Fruit fly (Drosophila melanogaster): ENCODE measurements around the gene CG17378.

CG17378 gene

DNA sequence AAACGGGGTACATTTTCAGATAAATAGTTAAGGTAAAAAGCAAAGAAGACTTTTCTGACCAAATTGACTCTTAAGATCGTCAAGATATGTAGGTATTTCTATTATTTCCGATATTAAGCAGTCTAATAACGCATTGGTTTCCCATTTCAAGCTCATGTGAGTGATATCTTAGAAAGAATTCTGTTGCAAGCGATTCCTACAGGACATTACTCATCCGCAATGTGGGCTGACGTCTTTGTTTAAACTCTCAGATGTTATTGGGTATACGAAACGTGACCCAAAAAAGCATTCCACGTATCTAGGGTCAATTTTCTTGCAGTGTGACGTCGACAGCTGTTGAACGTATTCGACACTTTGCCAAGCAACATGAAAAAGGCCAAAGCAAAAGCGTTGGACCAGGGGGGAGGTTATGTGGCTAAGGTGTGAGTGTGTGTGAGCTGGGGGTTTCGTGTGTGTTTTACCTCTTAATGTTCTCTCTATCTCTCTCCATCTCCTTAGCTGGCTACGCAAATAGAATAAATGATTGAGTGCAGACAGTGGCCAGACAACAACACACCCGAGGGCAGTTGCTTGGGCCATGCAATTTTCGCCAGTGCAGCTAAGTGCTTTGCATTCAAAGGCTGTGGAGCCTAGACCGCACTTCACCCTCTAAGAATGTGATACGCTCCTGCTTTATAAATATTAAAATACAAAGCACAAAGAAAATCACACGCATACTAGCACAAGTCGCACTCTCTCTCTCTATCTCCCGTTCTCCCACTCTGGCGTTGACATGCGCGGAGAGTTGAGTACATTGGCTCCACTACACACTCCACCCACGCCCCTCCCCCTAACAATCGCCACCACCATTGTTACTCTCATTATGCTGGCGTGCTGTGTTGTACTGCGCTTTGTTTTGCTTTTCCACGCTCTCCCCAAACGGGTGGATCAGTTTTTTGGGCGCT, 13.5 kb downstream of the CG17378 start (continued):
- TF ChIP-seq hkb (optimal IDR thresholded peaks at IDR 0.05): no peak
- TF ChIP-seq hkb (GFP tag; IDR thresholded peaks at IDR 0.05): peak; percentile 81
- TF ChIP-seq Fer1 (GFP tag; optimal IDR thresholded peaks at IDR 0.05): peak; percentile 93
- peak; percentile 92 for TF ChIP-seq CG8290 (GFP tag; optimal IDR thresholded peaks at IDR 0.05)
- TF ChIP-seq CG8290 (tag; optimal IDR thresholded peaks at IDR 0.05): peak; percentile 66 to 89
- TF ChIP-seq CG9437 (GFP tag; optimal IDR thresholded peaks at IDR 0.05): peak; percentile 97
- peak; percentile 70 for TF ChIP-seq ab (GFP tag; optimal IDR thresholded peaks at IDR 0.05)
- TF ChIP-seq grn (GFP tag; optimal IDR thresholded peaks at IDR 0.05): peak; percentile 89
- peak; percentile 90 for TF ChIP-seq repo (GFP tag; optimal IDR thresholded peaks at IDR 0.05)
- peak; percentile 89 for TF ChIP-seq D19B (GFP tag; optimal IDR thresholded peaks at IDR 0.05)
- peak; percentile 9; the same call in 1 of the 2 replicates for TF ChIP-seq bowl (GFP tag; IDR thresholded peaks at IDR 0.05)
- peak; percentile 95 for TF ChIP-seq sug (tag; optimal IDR thresholded peaks at IDR 0.05)
- peak; percentile 82 for TF ChIP-seq fd64A (GFP tag; optimal IDR thresholded peaks at IDR 0.05)
- TF ChIP-seq CG13123 (GFP tag; optimal IDR thresholded peaks at IDR 0.05): peak; percentile 90
- 0 out of 3 replicates have a peak, but pooled peaks have one; percentile 58 for TF ChIP-seq CG14860 (GFP tag; IDR thresholded peaks at IDR 0.05; ENCODE audit: partially characterized antibody)
- TF ChIP-seq Awh (GFP tag; IDR thresholded peaks at IDR 0.05): peak; percentile 53
- TF ChIP-seq Vsx1 (GFP tag; optimal IDR thresholded peaks at IDR 0.05): peak; percentile 81
- TF ChIP-seq fru (optimal IDR thresholded peaks at IDR 0.05): no peak
- peak; percentile 99 for TF ChIP-seq CG30403 (GFP tag; optimal IDR thresholded peaks at IDR 0.05)
- TF ChIP-seq Scr (GFP tag; IDR thresholded peaks at IDR 0.05; ENCODE audit: partially characterized antibody): no peak; the same call in 1 of the 2 replicates
- peak in 1 of 2 experiments; percentile 100 for TF ChIP-seq eve (GFP tag; optimal IDR thresholded peaks at IDR 0.05)
- TF ChIP-seq Neu2 (GFP tag; optimal IDR thresholded peaks at IDR 0.05; ENCODE audit: borderline replicate concordance): peak; percentile 88
- TF ChIP-seq CG14050 (GFP tag; IDR thresholded peaks at IDR 0.05): peak; percentile 74
- peak; percentile 61 for TF ChIP-seq cas (GFP tag; IDR thresholded peaks at IDR 0.05)
- no peak for TF ChIP-seq Lpt (GFP tag; optimal IDR thresholded peaks at IDR 0.05)
- peak; percentile 98 for TF ChIP-seq CG12104 (GFP tag; optimal IDR thresholded peaks at IDR 0.05)
- TF ChIP-seq Sry-δ (GFP tag; optimal IDR thresholded peaks at IDR 0.05): peak; percentile 70
- peak; percentile 88 for TF ChIP-seq al (GFP tag; IDR thresholded peaks at IDR 0.05)
- TF ChIP-seq Rx (GFP tag; IDR thresholded peaks at IDR 0.05): peak; percentile 78
- peak; percentile 92 for TF ChIP-seq Hand (GFP tag; optimal IDR thresholded peaks at IDR 0.05)
- TF ChIP-seq abd-A (tag; optimal IDR thresholded peaks at IDR 0.05): peak; percentile 95
- TF ChIP-seq CG18476 (GFP tag; optimal IDR thresholded peaks at IDR 0.05): peak; percentile 92
- TF ChIP-seq hbn (GFP tag; IDR thresholded peaks at IDR 0.05; ENCODE audit: partially characterized antibody): no peak
- TF ChIP-seq CG2199 (GFP tag; IDR thresholded peaks at IDR 0.05): peak; percentile 45; the same call in 1 of the 3 replicates
- TF ChIP-seq nom (GFP tag; optimal IDR thresholded peaks at IDR 0.05): peak; percentile 70
- TF ChIP-seq CG9817 (tag; optimal IDR thresholded peaks at IDR 0.05): peak; percentile 90
- TF ChIP-seq CG18262 (tag; optimal IDR thresholded peaks at IDR 0.05): peak; percentile 98
- peak; percentile 35; the same call in 2 of the 3 replicates for TF ChIP-seq sr (GFP tag; IDR thresholded peaks at IDR 0.05)
- peak; percentile 97 for TF ChIP-seq Oli (tag; optimal IDR thresholded peaks at IDR 0.05)
- peak; percentile 93 for TF ChIP-seq klu (GFP tag; IDR thresholded peaks at IDR 0.05)
- TF ChIP-seq CG11085 (GFP tag; IDR thresholded peaks at IDR 0.05): peak; percentile 66
- TF ChIP-seq HmgZ (tag; optimal IDR thresholded peaks at IDR 0.05): peak; percentile 91
- peak; percentile 41; the same call in 1 of the 2 replicates for TF ChIP-seq CG4360 (GFP tag; IDR thresholded peaks at IDR 0.05)
- TF ChIP-seq Dfd (GFP tag; optimal IDR thresholded peaks at IDR 0.05): peak in 1 of 2 experiments; percentile 11
- peak; percentile 75 for TF ChIP-seq H15 (GFP tag; IDR thresholded peaks at IDR 0.05)
- TF ChIP-seq CG12769 (tag; optimal IDR thresholded peaks at IDR 0.05): peak; percentile 92
- peak; percentile 88 for TF ChIP-seq sima (GFP tag; optimal IDR thresholded peaks at IDR 0.05)
- TF ChIP-seq eyg (GFP tag; optimal IDR thresholded peaks at IDR 0.05): peak; percentile 97
- peak; percentile 93 for TF ChIP-seq cato (GFP tag; optimal IDR thresholded peaks at IDR 0.05; ENCODE audit: borderline replicate concordance)
